Worm (Caenorhabditis elegans) whole organism, mixed stage, embryonic: ENCODE data around the gene T01G6.1.

Source experiments
- M03D4.4 ChIP-seq: sonication (generic microtip); optimal IDR thresholded peaks from 2 replicates; lab custom pipeline; 2017; ENCODE audit warnings: mild to moderate bottlenecking, missing genetic modification characterization, missing compliant biosample characterization
- bed-3 ChIP-seq: fragments of 200-800 bp; sonication (Bioruptor generic); optimal IDR thresholded peaks from 3 replicates; lab custom pipeline; 2018; ENCODE audit warnings: mild to moderate bottlenecking, missing genetic modification characterization, moderate library complexity, missing compliant biosample characterization
- blmp-1 ChIP-seq: fragments of 150-350 bp; optimal IDR thresholded peaks from 2 replicates; lab custom pipeline; 2014; ENCODE audit warnings: missing biosample characterization, missing genetic modification characterization
- ceh-39 ChIP-seq: fragments of 150-350 bp; optimal IDR thresholded peaks from 2 replicates; lab custom pipeline; 2014; ENCODE audit warnings: missing biosample characterization, missing genetic modification characterization
- ceh-43 ChIP-seq: fragments of 200-800 bp; sonication (Bioruptor generic); optimal IDR thresholded peaks from 2 replicates; lab custom pipeline; 2018; ENCODE audit warnings: mild to moderate bottlenecking, missing genetic modification characterization, moderate library complexity, missing compliant biosample characterization
- ceh-83 ChIP-seq: fragments of 200-800 bp; sonication (Bioruptor generic); optimal IDR thresholded peaks from 2 replicates; lab custom pipeline; 2018; ENCODE audit warnings: mild to moderate bottlenecking, missing genetic modification characterization, missing compliant biosample characterization
- ces-1 ChIP-seq: fragments of 150-350 bp; optimal IDR thresholded peaks from 2 replicates; lab custom pipeline; 2014; ENCODE audit warnings: missing biosample characterization, missing genetic modification reagents, missing genetic modification characterization
- cnd-1 ChIP-seq: fragments of 200-800 bp; sonication (Bioruptor generic); optimal IDR thresholded peaks from 2 replicates; lab custom pipeline; 2018; ENCODE audit warnings: mild to moderate bottlenecking, missing genetic modification characterization, missing compliant biosample characterization
- drap-1 ChIP-seq: fragments of 200-800 bp; sonication (Bioruptor generic); optimal IDR thresholded peaks from 3 replicates; lab custom pipeline; 2018; ENCODE audit warnings: mild to moderate bottlenecking, missing genetic modification characterization, missing compliant biosample characterization
- elt-3 ChIP-seq: fragments of 150-350 bp; optimal IDR thresholded peaks from 2 replicates; lab custom pipeline; 2014; ENCODE audit warnings: missing biosample characterization, missing genetic modification characterization
- flh-1 ChIP-seq: fragments of 200-800 bp; sonication (Bioruptor generic); optimal IDR thresholded peaks from 2 replicates; lab custom pipeline; 2018; ENCODE audit warnings: mild to moderate bottlenecking, missing genetic modification characterization, moderate library complexity, missing compliant biosample characterization
- hlh-1 ChIP-seq: fragments of 150-350 bp; optimal IDR thresholded peaks from 2 replicates; lab custom pipeline; 2014; ENCODE audit warnings: missing biosample characterization, missing genetic modification reagents, missing genetic modification characterization
- lin-13 ChIP-seq: fragments of 150-350 bp; optimal IDR thresholded peaks from 2 replicates; lab custom pipeline; 2014; ENCODE audit warnings: missing biosample characterization, missing genetic modification characterization
- lsy-2 ChIP-seq: fragments of 150-350 bp; optimal IDR thresholded peaks from 2 replicates; lab custom pipeline; 2014; ENCODE audit warnings: missing biosample characterization, missing genetic modification characterization
- mab-5 ChIP-seq: fragments of 150-350 bp; optimal IDR thresholded peaks from 2 replicates; lab custom pipeline; 2014; ENCODE audit warnings: missing biosample characterization, missing genetic modification characterization
- mep-1 ChIP-seq: fragments of 150-350 bp; optimal IDR thresholded peaks from 2 replicates; lab custom pipeline; 2017; ENCODE audit warnings: missing biosample characterization, missing genetic modification reagents, missing genetic modification characterization, inconsistent platforms
- mls-2 ChIP-seq: sonication (generic microtip); optimal IDR thresholded peaks from 2 replicates; lab custom pipeline; 2016; ENCODE audit warnings: mild to moderate bottlenecking, missing genetic modification characterization, moderate library complexity, missing compliant biosample characterization
- nhr-12 ChIP-seq: fragments of 150-350 bp; optimal IDR thresholded peaks from 2 replicates; lab custom pipeline; 2014; ENCODE audit warnings: missing biosample characterization, missing genetic modification characterization
- nhr-2 ChIP-seq: fragments of 150-350 bp; optimal IDR thresholded peaks from 2 replicates; lab custom pipeline; 2014; ENCODE audit warnings: missing biosample characterization, missing genetic modification characterization
- nhr-237 ChIP-seq: fragments of 150-350 bp; optimal IDR thresholded peaks from 2 replicates; lab custom pipeline; 2014; ENCODE audit warnings: missing biosample characterization, missing genetic modification characterization
- nhr-28 ChIP-seq: fragments of 150-350 bp; optimal IDR thresholded peaks from 2 replicates; lab custom pipeline; 2014; ENCODE audit warnings: missing biosample characterization, missing genetic modification characterization
- nhr-76 ChIP-seq: sonication (generic microtip); optimal IDR thresholded peaks from 2 replicates; lab custom pipeline; 2017; ENCODE audit warnings: missing biosample characterization, missing genetic modification characterization
- pha-4 ChIP-seq: fragments of 150-350 bp; optimal IDR thresholded peaks from 2 replicates; lab custom pipeline; 2018; ENCODE audit warnings: missing biosample characterization, missing genetic modification reagents, missing genetic modification characterization
- snpc-4 ChIP-seq: fragments of 150-350 bp; optimal IDR thresholded peaks from 2 replicates; lab custom pipeline; 2014; ENCODE audit warnings: missing biosample characterization, missing genetic modification characterization
- sptf-1 ChIP-seq: sonication (generic microtip); optimal IDR thresholded peaks from 2 replicates; lab custom pipeline; 2017; ENCODE audit warnings: mild to moderate bottlenecking, missing genetic modification characterization, moderate library complexity, missing compliant biosample characterization
- tbx-8 ChIP-seq: fragments of 200-800 bp; sonication (Bioruptor generic); optimal IDR thresholded peaks from 2 replicates; lab custom pipeline; 2018; ENCODE audit warnings: mild to moderate bottlenecking, missing genetic modification characterization, moderate library complexity, missing compliant biosample characterization
- unc-120 ChIP-seq: sonication (generic microtip); optimal IDR thresholded peaks from 2 replicates; lab custom pipeline; 2017; ENCODE audit warnings: missing genetic modification characterization, missing compliant biosample characterization; ENCODE audit not compliant: poor library complexity, severe bottlenecking
- unc-39 ChIP-seq: fragments of 150-350 bp; optimal IDR thresholded peaks from 2 replicates; lab custom pipeline; 2014; ENCODE audit warnings: missing biosample characterization, missing genetic modification characterization
- unc-62 ChIP-seq: fragments of 150-350 bp; optimal IDR thresholded peaks from 2 replicates; lab custom pipeline; 2014; ENCODE audit warnings: missing biosample characterization, missing genetic modification reagents, missing genetic modification characterization
- zip-8 ChIP-seq: fragments of 150-350 bp; optimal IDR thresholded peaks from 2 replicates; lab custom pipeline; 2014; ENCODE audit warnings: missing biosample characterization, missing genetic modification characterization
- ztf-11 ChIP-seq: fragments of 150-350 bp; optimal IDR thresholded peaks from 2 replicates; lab custom pipeline; 2014; ENCODE audit warnings: missing biosample characterization, missing genetic modification characterization

Gene T01G6.1

ce11 chrV:467507-467906 lies 30.0 kb upstream of the T01G6.1 start:
- TF ChIP-seq unc-62 (GFP tag; lab: Kevin White, UChicago) (no peak), cnd-1 (tag; lab: Kevin White, UChicago) (no peak), ceh-83 (no peak)

DNA sequence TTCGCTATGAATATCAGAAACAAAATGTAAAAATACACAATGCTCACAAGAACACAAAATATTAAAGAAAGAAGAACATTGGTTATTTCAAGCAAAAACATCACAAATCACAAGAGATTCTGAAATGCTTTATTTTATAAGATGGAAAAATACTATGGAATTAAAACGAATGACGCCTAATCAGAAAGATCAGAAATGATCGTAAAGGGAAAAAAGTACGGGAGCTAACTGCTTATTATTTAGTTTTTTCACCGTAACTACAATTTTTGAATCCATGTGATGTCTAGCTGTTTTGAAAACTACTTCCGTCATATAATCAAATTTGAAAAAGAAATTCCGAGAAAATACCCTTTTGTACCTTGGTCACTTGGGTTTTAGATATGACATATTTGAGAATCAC lies 29.0 kb upstream of the T01G6.1 start, which contains the start of gene srbc-57:
TSS of gene srbc-57 (minus strand) at position 101 of the 400 bp plus-strand sequence.
- TF ChIP-seq M03D4.4 (tag; lab: Kevin White, UChicago) = no peak
- TF ChIP-seq flh-1 (GFP tag; lab: Kevin White, UChicago) = no peak
- TF ChIP-seq ceh-43 (GFP tag; lab: Kevin White, UChicago) = no peak
- TF ChIP-seq nhr-237 (tag; lab: Kevin White, UChicago) = no peak
- no peak for TF ChIP-seq nhr-12 (tag; lab: Kevin White, UChicago)
- no peak for TF ChIP-seq lsy-2 (tag; lab: Kevin White, UChicago)
- no peak for TF ChIP-seq nhr-2
- no peak for TF ChIP-seq lin-13 (tag; lab: Kevin White, UChicago)
- no peak for TF ChIP-seq mep-1
- TF ChIP-seq pha-4 (tag; lab: Kevin White, UChicago) = no peak
- TF ChIP-seq ceh-39 (tag; lab: Kevin White, UChicago) = no peak
- no peak for TF ChIP-seq unc-62 (GFP tag; lab: Kevin White, UChicago)
- TF ChIP-seq snpc-4 (tag; lab: Kevin White, UChicago) = no peak
- TF ChIP-seq hlh-1 = no peak
- no peak for TF ChIP-seq nhr-76 (tag; lab: Kevin White, UChicago)
- TF ChIP-seq sptf-1 (tag; lab: Kevin White, UChicago) = no peak
- no peak for TF ChIP-seq ces-1
- TF ChIP-seq unc-39 (tag; lab: Kevin White, UChicago) = no peak

- no peak for TF ChIP-seq lsy-2 (tag; lab: Kevin White, UChicago)
- no peak for TF ChIP-seq drap-1 (GFP tag; lab: Kevin White, UChicago)
- TF ChIP-seq zip-8 (tag; lab: Kevin White, UChicago) = no peak
- no peak for TF ChIP-seq nhr-12 (tag; lab: Kevin White, UChicago)
- TF ChIP-seq mab-5 (tag; lab: Kevin White, UChicago) = no peak
- no peak for TF ChIP-seq nhr-28 (tag; lab: Kevin White, UChicago)
- TF ChIP-seq nhr-2 = no peak
- TF ChIP-seq blmp-1 (tag; lab: Kevin White, UChicago) = no peak
- no peak for TF ChIP-seq unc-62 (GFP tag; lab: Kevin White, UChicago)
- TF ChIP-seq snpc-4 (tag; lab: Kevin White, UChicago) = no peak
- TF ChIP-seq elt-3 (tag; lab: Kevin White, UChicago) = no peak
- no peak for TF ChIP-seq ceh-39 (tag; lab: Kevin White, UChicago)
- no peak for TF ChIP-seq ceh-43 (GFP tag; lab: Kevin White, UChicago)
These were observed 24.9 kb upstream of the T01G6.1 start, which contains the start of gene srt-31 for ce11 chrV:472589-472988. srt-31 (plus strand) TSS chrV:472889.

DNA sequence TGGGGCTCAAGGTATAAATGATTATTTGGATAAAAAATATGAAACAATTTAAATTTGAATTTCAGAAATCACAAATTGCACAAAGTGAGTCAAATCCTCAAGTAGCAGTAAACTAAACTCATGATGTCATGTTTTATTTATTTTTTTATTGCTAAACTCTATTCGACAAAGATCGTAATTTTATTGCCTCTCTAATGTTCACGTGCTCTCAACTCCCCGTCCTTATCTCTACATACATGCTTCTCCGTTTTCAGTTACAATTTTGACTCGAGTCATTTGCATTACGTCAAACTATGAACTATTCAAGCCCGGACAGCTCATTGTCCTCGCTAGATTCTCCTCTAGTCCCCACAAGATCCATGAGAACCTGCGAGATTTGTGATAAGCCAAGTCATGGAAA lies 23.0 kb upstream of the T01G6.1 start, which contains the start of gene nhr-99:
TSS of gene nhr-99 (plus strand) at position 263 of the 400 bp plus-strand sequence.
- TF ChIP-seq unc-39 (tag; lab: Kevin White, UChicago) (no peak), unc-120 (tag; lab: Kevin White, UChicago) (no peak), pha-4 (tag; lab: Kevin White, UChicago) (no peak), mls-2 (tag; lab: Kevin White, UChicago) (no peak), nhr-2 (no peak), lin-13 (tag; lab: Kevin White, UChicago) (no peak), hlh-1 (no peak), drap-1 (GFP tag; lab: Kevin White, UChicago) (no peak), ceh-39 (tag; lab: Kevin White, UChicago) (no peak), nhr-12 (tag; lab: Kevin White, UChicago) (no peak), mab-5 (tag; lab: Kevin White, UChicago) (no peak), cnd-1 (tag; lab: Kevin White, UChicago) (no peak), flh-1 (GFP tag; lab: Kevin White, UChicago) (no peak), ztf-11 (no peak), nhr-28 (tag; lab: Kevin White, UChicago) (no peak), lsy-2 (tag; lab: Kevin White, UChicago) (no peak), tbx-8 (GFP tag; lab: Kevin White, UChicago) (no peak), bed-3 (no peak), elt-3 (tag; lab: Kevin White, UChicago) (no peak), unc-62 (GFP tag; lab: Kevin White, UChicago) (no peak)
- TF ChIP-seq, all 35 proteins: peak for 0
